Fruit fly (Drosophila melanogaster) whole organism, embryonic: Measurements from ENCODE around the gene Sgp.

Experiments
- BEAF-32 ChIP-seq: fragments of 200-800 bp; sonication (Bioruptor generic); optimal IDR thresholded peaks from 3 replicates; lab custom pipeline; 2017; ENCODE audit warnings: missing biosample characterization, missing genetic modification characterization, mild to moderate bottlenecking, moderate library complexity, missing genetic modification reagents
- Bgb ChIP-seq: fragments of 200-800 bp; sonication (Bioruptor generic); IDR thresholded peaks from 2 replicates; pipeline ENCODE4 v1.3.6; 2022; ENCODE audit warnings: missing biosample characterization, missing genetic modification characterization; ENCODE audit not compliant: partially characterized antibody
- CG11247 ChIP-seq: fragments of 200-800 bp; sonication (Bioruptor generic); IDR thresholded peaks from 2 replicates; pipeline ENCODE4 v1.3.6; 2022; ENCODE audit warnings: missing biosample characterization, missing genetic modification characterization
- CG12155 ChIP-seq: fragments of 200-800 bp; sonication (Bioruptor generic); optimal IDR thresholded peaks from 3 replicates; lab custom pipeline; 2016; ENCODE audit warnings: missing biosample characterization, missing genetic modification characterization
- CG1233 ChIP-seq: fragments of 200-800 bp; sonication (Bioruptor generic); optimal IDR thresholded peaks from 4 replicates; lab custom pipeline; 2018; ENCODE audit warnings: missing biosample characterization, mild to moderate bottlenecking, missing genetic modification characterization
- CG13624 ChIP-seq: fragments of 200-800 bp; sonication (Bioruptor generic); optimal IDR thresholded peaks from 2 replicates; lab custom pipeline; 2016; ENCODE audit warnings: missing biosample characterization, missing genetic modification characterization
- CG1647 ChIP-seq: fragments of 200-800 bp; sonication (Bioruptor generic); optimal IDR thresholded peaks from 3 replicates; lab custom pipeline; 2016; ENCODE audit warnings: missing biosample characterization, missing genetic modification characterization
- CG17568 ChIP-seq: fragments of 200-800 bp; sonication (Bioruptor generic); optimal IDR thresholded peaks from 2 replicates; lab custom pipeline; 2018; ENCODE audit warnings: missing biosample characterization, mild to moderate bottlenecking, missing genetic modification characterization, moderate library complexity
- CG17829 ChIP-seq: fragments of 200-800 bp; optimal IDR thresholded peaks from 2 replicates; lab custom pipeline; 2019; ENCODE audit warnings: missing biosample characterization, mild to moderate bottlenecking, missing genetic modification characterization, moderate library complexity
- CG18476 ChIP-seq: fragments of 200-800 bp; sonication (Bioruptor generic); optimal IDR thresholded peaks from 2 replicates; lab custom pipeline; 2016; ENCODE audit warnings: missing biosample characterization, mild to moderate bottlenecking, missing genetic modification characterization
- CG3163 ChIP-seq: fragments of 200-800 bp; sonication (Bioruptor generic); optimal IDR thresholded peaks from 3 replicates; lab custom pipeline; 2016; ENCODE audit warnings: missing biosample characterization, missing genetic modification characterization
- CG32532 ChIP-seq: fragments of 200-800 bp; sonication (Bioruptor generic); IDR thresholded peaks from 2 replicates; pipeline ENCODE4 v1.3.6; 2022; ENCODE audit warnings: missing biosample characterization, missing genetic modification characterization
- CG3838 ChIP-seq: fragments of 200-800 bp; sonication (Bioruptor generic); optimal IDR thresholded peaks from 3 replicates; lab custom pipeline; 2016; ENCODE audit warnings: missing biosample characterization, missing genetic modification characterization
- CG4360 ChIP-seq: fragments of 200-800 bp; sonication (Bioruptor generic); IDR thresholded peaks from 2 replicates; pipeline ENCODE4 v1.3.6; 2022; ENCODE audit warnings: missing biosample characterization, missing genetic modification characterization
- CG4424 ChIP-seq: fragments of 200-800 bp; sonication (Bioruptor generic); optimal IDR thresholded peaks from 3 replicates; lab custom pipeline; 2016; ENCODE audit warnings: missing biosample characterization, missing genetic modification characterization
- CG6791 ChIP-seq: fragments of 200-800 bp; sonication (Bioruptor generic); IDR thresholded peaks from 3 replicates; pipeline ENCODE4 v1.3.6; 2022; ENCODE audit warnings: missing biosample characterization, missing genetic modification characterization; ENCODE audit not compliant: partially characterized antibody
- CG7745 ChIP-seq: fragments of 200-800 bp; sonication (Bioruptor generic); optimal IDR thresholded peaks from 2 replicates; lab custom pipeline; 2018; ENCODE audit warnings: missing biosample characterization, mild to moderate bottlenecking, missing genetic modification characterization, moderate library complexity
- D ChIP-seq, 2 experiments: fragments of 200-800 bp in 1 of 2; fragments of >200 bp in 1 of 2; sonication (Bioruptor generic) in 1 of 2; optimal IDR thresholded peaks; 2 replicates in 1 of 2; 3 replicates in 1 of 2; lab custom pipeline; 2017; ENCODE audit warnings: mild to moderate bottlenecking in 1 of 2, missing biosample characterization in 1 of 2, missing genetic modification characterization in 1 of 2, missing genetic modification reagents in 1 of 2
- Deaf1 ChIP-seq: fragments of 200-800 bp; optimal IDR thresholded peaks from 3 replicates; lab custom pipeline; 2019; ENCODE audit warnings: missing biosample characterization, mild to moderate bottlenecking, missing genetic modification characterization, moderate library complexity
- Dip3 ChIP-seq: fragments of 200-800 bp; sonication (Bioruptor generic); optimal IDR thresholded peaks from 3 replicates; lab custom pipeline; 2016; ENCODE audit warnings: missing biosample characterization, missing genetic modification characterization
- E2f1 ChIP-seq: fragments of 200-800 bp; sonication (Bioruptor generic); IDR thresholded peaks from 2 replicates; pipeline ENCODE4 v1.3.6; 2022; ENCODE audit warnings: missing biosample characterization, missing genetic modification characterization
- E2f2 ChIP-seq: fragments of 200-800 bp; sonication (Bioruptor generic); IDR thresholded peaks from 2 replicates; pipeline ENCODE4 v1.3.6; 2022; ENCODE audit warnings: missing biosample characterization, missing genetic modification characterization
- Ets65A ChIP-seq: fragments of 200-800 bp; sonication (Bioruptor generic); peaks from one replicate; lab custom pipeline; 2016; ENCODE audit warnings: missing biosample characterization, missing genetic modification characterization
- Med ChIP-seq: fragments of 200-800 bp; sonication (Bioruptor generic); peaks from one replicate; lab custom pipeline; 2016; ENCODE audit warnings: missing biosample characterization, missing genetic modification characterization, mild to moderate bottlenecking, inconsistent platforms, moderate library complexity
- Sox102F ChIP-seq: fragments of 200-800 bp; sonication (Bioruptor generic); optimal IDR thresholded peaks from 2 replicates; lab custom pipeline; 2018; ENCODE audit warnings: missing biosample characterization, mild to moderate bottlenecking, missing genetic modification characterization, moderate library complexity
- Trl ChIP-seq, 3 experiments: fragments of >200 bp in 2 of 3; fragments of 200-800 bp in 1 of 3; sonication (Bioruptor generic) in 1 of 3; optimal IDR thresholded peaks; 2 replicates in 1 of 3; 3 replicates in 2 of 3; lab custom pipeline; 2016 to 2017; ENCODE audit warnings: missing biosample characterization in 1 of 3, missing genetic modification characterization in 1 of 3
- cad ChIP-seq: fragments of >200 bp; optimal IDR thresholded peaks from 2 replicates; lab custom pipeline; 2017; ENCODE audit warnings: missing biosample characterization, missing genetic modification characterization
- chm ChIP-seq: fragments of 200-800 bp; sonication (Bioruptor generic); IDR thresholded peaks from 2 replicates; pipeline ENCODE4 v1.3.6; 2022; ENCODE audit warnings: missing biosample characterization, missing genetic modification characterization
- chn ChIP-seq: fragments of 200-800 bp; sonication (Bioruptor generic); optimal IDR thresholded peaks from 2 replicates; lab custom pipeline; 2016; ENCODE audit warnings: missing biosample characterization, missing genetic modification characterization
- ci ChIP-seq: fragments of 200-800 bp; sonication (Bioruptor generic); IDR thresholded peaks from 3 replicates; pipeline ENCODE4 v1.3.6; 2022; ENCODE audit warnings: missing biosample characterization, missing genetic modification characterization
- cwo ChIP-seq: fragments of 200-800 bp; sonication (Bioruptor generic); optimal IDR thresholded peaks from 3 replicates; lab custom pipeline; 2017; ENCODE audit warnings: missing biosample characterization, missing genetic modification characterization, mild to moderate bottlenecking, moderate library complexity, missing genetic modification reagents
- ems ChIP-seq: fragments of 200-800 bp; sonication (Bioruptor generic); optimal IDR thresholded peaks from 3 replicates; lab custom pipeline; 2016; ENCODE audit warnings: missing biosample characterization, missing genetic modification characterization
- gem ChIP-seq: fragments of 200-800 bp; sonication (Bioruptor generic); optimal IDR thresholded peaks from 2 replicates; lab custom pipeline; 2019; ENCODE audit warnings: missing biosample characterization, mild to moderate bottlenecking, missing genetic modification characterization, moderate library complexity
- gsb-n ChIP-seq: fragments of 200-800 bp; sonication (Bioruptor generic); optimal IDR thresholded peaks from 3 replicates; lab custom pipeline; 2018; ENCODE audit warnings: missing biosample characterization, mild to moderate bottlenecking, missing genetic modification characterization
- knrl ChIP-seq: fragments of 200-800 bp; sonication (Bioruptor generic); IDR thresholded peaks from 3 replicates; pipeline ENCODE4 v1.3.6; 2022; ENCODE audit warnings: missing biosample characterization, missing genetic modification characterization; ENCODE audit not compliant: partially characterized antibody
- nerfin-1 ChIP-seq: fragments of 200-800 bp; sonication (Bioruptor generic); optimal IDR thresholded peaks from 3 replicates; lab custom pipeline; 2019; ENCODE audit warnings: missing biosample characterization, mild to moderate bottlenecking, missing genetic modification characterization, moderate library complexity
- nmo ChIP-seq: fragments of 200-800 bp; sonication (Bioruptor generic); optimal IDR thresholded peaks from 2 replicates; lab custom pipeline; 2018; ENCODE audit warnings: missing biosample characterization, mild to moderate bottlenecking, missing genetic modification characterization, moderate library complexity
- odd ChIP-seq: fragments of 200-800 bp; sonication (Bioruptor generic); optimal IDR thresholded peaks from 2 replicates; lab custom pipeline; 2017; ENCODE audit warnings: missing biosample characterization, mild to moderate bottlenecking, missing genetic modification characterization
- pho ChIP-seq: fragments of 200-800 bp; sonication (Bioruptor generic); optimal IDR thresholded peaks from 2 replicates; lab custom pipeline; 2016; ENCODE audit warnings: missing biosample characterization, missing genetic modification characterization
- prd ChIP-seq, 3 experiments: fragments of >200 bp in 2 of 3; fragments of 200-800 bp in 1 of 3; sonication (Bioruptor generic) in 1 of 3; optimal IDR thresholded peaks in 2 of 3; IDR thresholded peaks in 1 of 3; 2 replicates in 2 of 3; 3 replicates in 1 of 3; pipeline versions ENCODE4 v1.3.6 to Lab custom; 2017 to 2022; ENCODE audit warnings: missing biosample characterization in 1 of 3, missing genetic modification characterization in 1 of 3
- pros ChIP-seq: fragments of 200-800 bp; sonication (Bioruptor generic); optimal IDR thresholded peaks from 3 replicates; lab custom pipeline; 2019; ENCODE audit warnings: missing biosample characterization, mild to moderate bottlenecking, missing genetic modification characterization, moderate library complexity
- sens ChIP-seq: fragments of 200-800 bp; sonication (Bioruptor generic); peaks from one replicate; lab custom pipeline; 2016; ENCODE audit warnings: missing biosample characterization, missing genetic modification characterization
- seq ChIP-seq: fragments of 200-800 bp; sonication (Bioruptor generic); IDR thresholded peaks from 2 replicates; pipeline ENCODE4 v1.3.6; 2022; ENCODE audit warnings: missing biosample characterization, missing genetic modification characterization
- tna ChIP-seq: fragments of 200-800 bp; sonication (Bioruptor generic); IDR thresholded peaks from 2 replicates; pipeline ENCODE4 v1.3.6; 2022; ENCODE audit warnings: missing biosample characterization, missing genetic modification characterization; ENCODE audit not compliant: partially characterized antibody
- trem ChIP-seq: fragments of 200-800 bp; optimal IDR thresholded peaks from 3 replicates; lab custom pipeline; 2019; ENCODE audit warnings: missing biosample characterization, mild to moderate bottlenecking, missing genetic modification characterization, moderate library complexity
- wek ChIP-seq: fragments of 200-800 bp; sonication (Bioruptor generic); optimal IDR thresholded peaks from 3 replicates; lab custom pipeline; 2018; ENCODE audit warnings: missing biosample characterization, mild to moderate bottlenecking, missing genetic modification characterization, moderate library complexity
- zf30C ChIP-seq: fragments of 200-800 bp; sonication (Bioruptor generic); optimal IDR thresholded peaks from 3 replicates; lab custom pipeline; 2018; ENCODE audit warnings: missing biosample characterization, mild to moderate bottlenecking, missing genetic modification characterization

Sgp gene

dm6 chr2L:8477971-8478370 is 41.5 kb upstream of the Sgp start (continued):
- TF ChIP-seq gsb-n: no peak
- peak; percentile 93 for TF ChIP-seq CG3838
- TF ChIP-seq CG1647 (GFP tag; lab: Kevin White, UChicago): no peak
- TF ChIP-seq wek (GFP tag; lab: Kevin White, UChicago): no peak
- TF ChIP-seq ems (GFP tag; lab: Kevin White, UChicago): no peak
- TF ChIP-seq D (optimal IDR thresholded peaks at IDR 0.05; lab: Kevin White, UChicago): peak; percentile 75
- peak; percentile 51 for TF ChIP-seq D (GFP tag; optimal IDR thresholded peaks at IDR 0.05; lab: Kevin White, UChicago)
- peak; percentile 58 for TF ChIP-seq CG6791 (GFP tag; lab: Robert Waterston, UW)
- peak; percentile 35 for TF ChIP-seq nmo (GFP tag; lab: Kevin White, UChicago)
- TF ChIP-seq Ets65A (GFP tag; lab: Kevin White, UChicago): peak; percentile 72
- peak; percentile 46 for TF ChIP-seq chn
- peak; percentile 69; the same call in 2 of the 3 replicates for TF ChIP-seq knrl (GFP tag; lab: Robert Waterston, UW)
- TF ChIP-seq tna (GFP tag; lab: Robert Waterston, UW): no peak
- TF ChIP-seq CG13624 (GFP tag; lab: Kevin White, UChicago): peak; percentile 5
- peak; percentile 48 for TF ChIP-seq sens (GFP tag; lab: Kevin White, UChicago)
- peak; percentile 11 for TF ChIP-seq Dip3 (GFP tag; lab: Kevin White, UChicago)
- no peak for TF ChIP-seq cad (GFP tag; lab: Kevin White, UChicago)
- TF ChIP-seq trem (tag; lab: Kevin White, UChicago): peak; percentile 12
- peak; percentile 68 for TF ChIP-seq Sox102F (GFP tag; lab: Kevin White, UChicago)
- peak; percentile 23 for TF ChIP-seq CG17829
- no peak for TF ChIP-seq E2f1 (GFP tag; lab: Robert Waterston, UW)
- peak; percentile 90 for TF ChIP-seq Med (GFP tag; lab: Kevin White, UChicago)
- TF ChIP-seq CG3163: peak; percentile 2

dm6 chr2L:8478379-8478778 is 41.1 kb upstream of the Sgp start:
- TF ChIP-seq chm: peak; percentile 46
- TF ChIP-seq nerfin-1 (tag; lab: Kevin White, UChicago): no peak
- no peak for TF ChIP-seq CG4424 (GFP tag; lab: Kevin White, UChicago)
- TF ChIP-seq seq: 0 out of 2 replicates have a peak, but pooled peaks have one; percentile 12
- peak; percentile 71 for TF ChIP-seq pros (GFP tag; lab: Kevin White, UChicago)
- TF ChIP-seq Deaf1 (tag; lab: Kevin White, UChicago): peak; percentile 24
- TF ChIP-seq Trl (optimal IDR thresholded peaks at IDR 0.05; lab: Kevin White, UChicago): peak; percentile 43 to 69
- TF ChIP-seq Trl (GFP tag; optimal IDR thresholded peaks at IDR 0.05; lab: Kevin White, UChicago): no peak
- TF ChIP-seq CG18476 (GFP tag; lab: Kevin White, UChicago): no peak
- TF ChIP-seq CG11247 (GFP tag; lab: Robert Waterston, UW): no peak
- no peak for TF ChIP-seq odd (GFP tag; lab: Kevin White, UChicago)
- peak; percentile 51 for TF ChIP-seq cwo (GFP tag; lab: Kevin White, UChicago)
- no peak for TF ChIP-seq zf30C (GFP tag; lab: Kevin White, UChicago)
- peak; percentile 30; the same call in 1 of the 2 replicates for TF ChIP-seq E2f2
- 0 out of 3 replicates have a peak, but pooled peaks have one; percentile 35 for TF ChIP-seq ci (GFP tag; lab: Robert Waterston, UW)
- TF ChIP-seq BEAF-32 (GFP tag; lab: Kevin White, UChicago): peak; percentile 14
- TF ChIP-seq prd (optimal IDR thresholded peaks at IDR 0.05; lab: Kevin White, UChicago): no peak
- no peak for TF ChIP-seq prd (GFP tag; IDR thresholded peaks at IDR 0.05; lab: Robert Waterston, UW)
- peak; percentile 13 for TF ChIP-seq CG12155 (GFP tag; lab: Kevin White, UChicago)
- TF ChIP-seq CG4360: 0 out of 2 replicates have a peak, but pooled peaks have one; percentile 15
- no peak for TF ChIP-seq CG1233
- TF ChIP-seq nmo (GFP tag; lab: Kevin White, UChicago): no peak
- no peak for TF ChIP-seq gsb-n
- TF ChIP-seq CG17568 (GFP tag; lab: Kevin White, UChicago): no peak
- no peak for TF ChIP-seq pho (GFP tag; lab: Kevin White, UChicago)
- TF ChIP-seq gem (tag; lab: Kevin White, UChicago): no peak
- peak; percentile 15 for TF ChIP-seq D (optimal IDR thresholded peaks at IDR 0.05; lab: Kevin White, UChicago)
- no peak for TF ChIP-seq D (GFP tag; optimal IDR thresholded peaks at IDR 0.05; lab: Kevin White, UChicago)
- TF ChIP-seq tna (GFP tag; lab: Robert Waterston, UW): no peak
- peak; percentile 9; the same call in 1 of the 2 replicates for TF ChIP-seq Bgb (GFP tag; lab: Robert Waterston, UW)
- peak; percentile 21; the same call in 1 of the 2 replicates for TF ChIP-seq CG32532
- peak; percentile 9 for TF ChIP-seq CG7745 (tag; lab: Kevin White, UChicago)
